Fruit fly (Drosophila melanogaster): ENCODE measurements around the gene RpL6.

The RpL6 gene

DNA sequence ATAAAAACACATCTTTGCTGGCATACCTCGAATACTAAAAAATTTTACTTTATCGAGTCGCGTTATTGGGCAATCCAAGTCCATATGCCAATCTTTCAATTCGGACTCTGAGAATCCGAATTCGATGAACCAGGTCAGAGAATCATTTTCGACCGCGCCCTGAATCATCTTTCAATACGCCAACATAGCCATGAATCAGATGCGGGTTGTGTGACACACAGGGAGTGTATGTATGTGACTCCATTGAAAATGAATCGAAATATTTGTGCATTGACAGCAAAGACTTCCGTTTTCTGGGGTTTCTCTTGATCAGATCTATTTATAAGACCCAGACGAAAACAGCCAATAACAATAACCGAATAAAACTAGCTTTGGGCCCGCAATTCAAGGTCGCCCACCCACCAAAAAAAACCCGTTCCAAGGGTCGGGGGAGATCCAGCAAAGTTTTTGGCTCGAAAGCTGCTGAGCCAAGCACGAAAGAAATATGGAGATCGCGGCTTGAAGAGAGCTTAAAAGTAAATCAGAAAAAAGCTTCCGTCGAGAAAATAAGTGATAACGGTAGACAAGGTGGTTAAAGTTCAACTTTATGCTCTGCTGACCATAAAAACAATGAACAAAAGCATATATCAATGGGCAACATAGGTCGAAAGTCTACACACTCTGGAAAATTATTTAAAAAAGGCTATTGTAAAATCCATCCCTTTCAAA lies 8.6 kb upstream of the RpL6 start:
- TF ChIP-seq Hnf4 (GFP tag; optimal IDR thresholded peaks at IDR 0.05) (peak; percentile 2), CrebA (GFP tag; optimal IDR thresholded peaks at IDR 0.05; ENCODE audit: borderline replicate concordance) (no peak)

- no peak for TF ChIP-seq Hr83 (GFP tag; optimal IDR thresholded peaks at IDR 0.05; ENCODE audit: poor library complexity, severe bottlenecking)
- TF ChIP-seq Rel (GFP tag; optimal IDR thresholded peaks at IDR 0.05), result no peak
- no peak for TF ChIP-seq Rel (tag; optimal IDR thresholded peaks at IDR 0.05)
- no peak for TF ChIP-seq sage (GFP tag; optimal IDR thresholded peaks at IDR 0.05)
- no peak for TF ChIP-seq OdsH (GFP tag; optimal IDR thresholded peaks at IDR 0.05)
Observed at dm6 chr3R:31603655-31604054, 7.7 kb upstream of the RpL6 start.

dm6 chr3R:31603246-31603645 lies 7.2 kb upstream of the RpL6 start:
- TF ChIP-seq N (GFP tag; optimal IDR thresholded peaks at IDR 0.05) (no peak), Dif (GFP tag; optimal IDR thresholded peaks at IDR 0.05; ENCODE audit: partially characterized antibody) (no peak), dmrt93B (GFP tag; optimal IDR thresholded peaks at IDR 0.05) (no peak), foxo (GFP tag; optimal IDR thresholded peaks at IDR 0.05) (no peak), usp (GFP tag; optimal IDR thresholded peaks at IDR 0.05) (no peak), Abd-B (GFP tag; optimal IDR thresholded peaks at IDR 0.05) (no peak), brk (GFP tag; optimal IDR thresholded peaks at IDR 0.05) (no peak), br (GFP tag; optimal IDR thresholded peaks at IDR 0.05) (no peak), GATAd (GFP tag; optimal IDR thresholded peaks at IDR 0.05) (no peak), sv (GFP tag; optimal IDR thresholded peaks at IDR 0.05) (no peak), sage (GFP tag; optimal IDR thresholded peaks at IDR 0.05) (no peak)

dm6 chr3R:31599538-31600313 lies 3.7 kb upstream of the RpL6 start:
- no peak for TF ChIP-seq HLH106 (tag; optimal IDR thresholded peaks at IDR 0.05)
- TF ChIP-seq dmrt93B (GFP tag; optimal IDR thresholded peaks at IDR 0.05), result no peak
- no peak for TF ChIP-seq GATAd (GFP tag; optimal IDR thresholded peaks at IDR 0.05)
- TF ChIP-seq Abd-B (GFP tag; optimal IDR thresholded peaks at IDR 0.05), result no peak
- peak; percentile 30 for TF ChIP-seq Rel (GFP tag; optimal IDR thresholded peaks at IDR 0.05)
- TF ChIP-seq Rel (tag; optimal IDR thresholded peaks at IDR 0.05), result no peak
- no peak for TF ChIP-seq brk (GFP tag; optimal IDR thresholded peaks at IDR 0.05)
- no peak for TF ChIP-seq lola (GFP tag; optimal IDR thresholded peaks at IDR 0.05)
- TF ChIP-seq Jra (GFP tag; optimal IDR thresholded peaks at IDR 0.05), result no peak
- TF ChIP-seq CrebA (GFP tag; optimal IDR thresholded peaks at IDR 0.05; ENCODE audit: borderline replicate concordance), result no peak
- peak; percentile 35 for TF ChIP-seq h (GFP tag; optimal IDR thresholded peaks at IDR 0.05)
- TF ChIP-seq br (GFP tag; optimal IDR thresholded peaks at IDR 0.05), result peak; percentile 69
- peak; percentile 23 for TF ChIP-seq Hr83 (GFP tag; optimal IDR thresholded peaks at IDR 0.05; ENCODE audit: poor library complexity, severe bottlenecking)
- TF ChIP-seq Dif (GFP tag; optimal IDR thresholded peaks at IDR 0.05; ENCODE audit: partially characterized antibody), result no peak
- no peak for TF ChIP-seq dsf (GFP tag; optimal IDR thresholded peaks at IDR 0.05; ENCODE audit: borderline replicate concordance)
- peak; percentile 43 for TF ChIP-seq sage (GFP tag; optimal IDR thresholded peaks at IDR 0.05)
- TF ChIP-seq CG9705 (GFP tag; optimal IDR thresholded peaks at IDR 0.05), result no peak
- TF ChIP-seq Hnf4 (GFP tag; optimal IDR thresholded peaks at IDR 0.05), result peak; percentile 44
- TF ChIP-seq rgr (GFP tag; optimal IDR thresholded peaks at IDR 0.05), result no peak
- TF ChIP-seq Sp1 (GFP tag; optimal IDR thresholded peaks at IDR 0.05), result peak; percentile 48

dm6 chr3R:31597736-31598431 lies 1.9 kb upstream of the RpL6 start:
- no peak for TF ChIP-seq HLH106 (tag; optimal IDR thresholded peaks at IDR 0.05)
- TF ChIP-seq Jra (GFP tag; optimal IDR thresholded peaks at IDR 0.05), result no peak
- TF ChIP-seq dsf (GFP tag; optimal IDR thresholded peaks at IDR 0.05; ENCODE audit: borderline replicate concordance), result no peak
